Worm (Caenorhabditis elegans) whole organism, L4 larva: ENCODE results near the gene K07F5.14.

Experiments
- D1046.2 ChIP-seq: fragments of 200-800 bp; sonication (Bioruptor generic); IDR thresholded peaks from 2 replicates; pipeline ENCODE4 v1.3.6; 2022; ENCODE audit warnings: missing genetic modification characterization, missing compliant biosample characterization
- F26F4.8 ChIP-seq: fragments of 200-800 bp; sonication (Bioruptor generic); conservative IDR thresholded peaks from 2 replicates; pipeline ENCODE4 v1.3.6; 2022; ENCODE audit warnings: missing genetic modification characterization, missing compliant biosample characterization
- F49E8.2 ChIP-seq: sonication (generic microtip); optimal IDR thresholded peaks from 2 replicates; lab custom pipeline; 2016; ENCODE audit warnings: missing compliant biosample characterization, mild to moderate bottlenecking, missing genetic modification characterization, borderline replicate concordance
- T26A8.4 ChIP-seq: fragments of 200-800 bp; sonication (Bioruptor generic); IDR thresholded peaks from 2 replicates; pipeline ENCODE4 v1.3.6; 2022; ENCODE audit warnings: missing genetic modification characterization, missing compliant biosample characterization
- Y5F2A.4 ChIP-seq: fragments of 200-800 bp; sonication (Bioruptor generic); optimal IDR thresholded peaks from 2 replicates; lab custom pipeline; 2018; ENCODE audit warnings: mild to moderate bottlenecking, missing genetic modification characterization, missing compliant biosample characterization
- Y75B8A.6 ChIP-seq: fragments of 200-800 bp; sonication (Bioruptor generic); IDR thresholded peaks from 2 replicates; pipeline ENCODE4 v1.3.6; 2022; ENCODE audit warnings: missing genetic modification reagents, missing genetic modification characterization, missing compliant biosample characterization
- ZK337.2 ChIP-seq: fragments of 200-800 bp; sonication (Bioruptor generic); IDR thresholded peaks from 2 replicates; pipeline ENCODE4 v1.3.6; 2022; ENCODE audit warnings: missing genetic modification reagents, missing genetic modification characterization, missing compliant biosample characterization
- aha-1 ChIP-seq: fragments of 150-350 bp; peaks from one replicate; lab custom pipeline; 2014; ENCODE audit warnings: missing biosample characterization, missing genetic modification characterization
- aly-2 ChIP-seq: sonication (generic microtip); optimal IDR thresholded peaks from 2 replicates; lab custom pipeline; 2018; ENCODE audit warnings: missing biosample characterization, missing genetic modification characterization
- ama-1 ChIP-seq: fragments of 150-350 bp; optimal IDR thresholded peaks from 2 replicates; lab custom pipeline; 2014; ENCODE audit warnings: inconsistent platforms, mixed read lengths
- arid-1 ChIP-seq: fragments of 200-800 bp; sonication (Bioruptor generic); conservative IDR thresholded peaks from 2 replicates; pipeline ENCODE4 v1.3.6; 2022; ENCODE audit warnings: missing genetic modification reagents, missing genetic modification characterization, missing compliant biosample characterization
- ceh-20 ChIP-seq: fragments of 200-800 bp; sonication (Bioruptor generic); IDR thresholded peaks from 2 replicates; pipeline ENCODE4 v1.3.6; 2022; ENCODE audit warnings: missing genetic modification reagents, missing genetic modification characterization, missing compliant biosample characterization
- ceh-28 ChIP-seq: fragments of 150-350 bp; optimal IDR thresholded peaks from 2 replicates; lab custom pipeline; 2014; ENCODE audit warnings: missing biosample characterization, missing genetic modification reagents, missing genetic modification characterization
- ceh-32 ChIP-seq: sonication (generic microtip); optimal IDR thresholded peaks from 2 replicates; lab custom pipeline; 2016; ENCODE audit warnings: mild to moderate bottlenecking, missing genetic modification characterization, missing compliant biosample characterization; ENCODE audit not compliant: poor library complexity
- ces-1 ChIP-seq: fragments of 150-350 bp; sonication (generic microtip); optimal IDR thresholded peaks from 4 replicates; lab custom pipeline; 2014; ENCODE audit warnings: missing biosample characterization, missing genetic modification reagents, missing genetic modification characterization
- daf-12 ChIP-seq: fragments of 150-350 bp; optimal IDR thresholded peaks from 2 replicates; lab custom pipeline; 2014; ENCODE audit warnings: missing biosample characterization, missing genetic modification reagents, missing genetic modification characterization
- daf-16 ChIP-seq, 3 experiments: sonication (generic microtip); optimal IDR thresholded peaks; 2 replicates each; lab custom pipeline; 2016 to 2017; ENCODE audit warnings: missing genetic modification characterization in 3 of 3, missing genetic modification reagents in 3 of 3, mild to moderate bottlenecking in 2 of 3, missing compliant biosample characterization in 2 of 3, missing biosample characterization in 1 of 3, moderate library complexity in 1 of 3
- dmd-9 ChIP-seq: fragments of 200-800 bp; sonication (Bioruptor generic); IDR thresholded peaks from 2 replicates; pipeline ENCODE4 v1.3.6; 2022; ENCODE audit warnings: missing genetic modification reagents, missing genetic modification characterization, missing compliant biosample characterization
- dpl-1 ChIP-seq: fragments of 150-350 bp; optimal IDR thresholded peaks from 2 replicates; lab custom pipeline; 2014; ENCODE audit warnings: missing biosample characterization, missing genetic modification reagents, missing genetic modification characterization
- dve-1 ChIP-seq: sonication (generic microtip); optimal IDR thresholded peaks from 2 replicates; lab custom pipeline; 2017; ENCODE audit warnings: antibody characterized with exemption, mild to moderate bottlenecking, missing genetic modification characterization, missing compliant biosample characterization; ENCODE audit not compliant: insufficient read depth
- egl-27 ChIP-seq: sonication (generic microtip); optimal IDR thresholded peaks from 3 replicates; lab custom pipeline; 2017; ENCODE audit warnings: missing biosample characterization, missing genetic modification reagents, missing genetic modification characterization
- fos-1 ChIP-seq: fragments of 150-350 bp; optimal IDR thresholded peaks from 2 replicates; lab custom pipeline; 2014; ENCODE audit warnings: missing biosample characterization, missing genetic modification characterization
- hif-1 ChIP-seq, 2 experiments: sonication (generic microtip); optimal IDR thresholded peaks; 2 replicates each; lab custom pipeline; 2016 to 2017; ENCODE audit warnings: missing compliant biosample characterization in 2 of 2, missing genetic modification characterization in 2 of 2, missing genetic modification reagents in 2 of 2, missing genotype in 2 of 2, mild to moderate bottlenecking in 1 of 2
- hlh-11 ChIP-seq: fragments of 200-800 bp; sonication (Bioruptor generic); optimal IDR thresholded peaks from 2 replicates; lab custom pipeline; 2018; ENCODE audit warnings: mild to moderate bottlenecking, missing genetic modification characterization, missing compliant biosample characterization
- hlh-30 ChIP-seq: sonication (generic microtip); optimal IDR thresholded peaks from 2 replicates; lab custom pipeline; 2017; ENCODE audit warnings: antibody characterized with exemption, mild to moderate bottlenecking, missing genetic modification characterization, missing compliant biosample characterization; ENCODE audit not compliant: insufficient read depth
- jun-1 ChIP-seq: fragments of 150-350 bp; optimal IDR thresholded peaks from 2 replicates; lab custom pipeline; 2014; ENCODE audit warnings: missing biosample characterization, missing genetic modification reagents, missing genetic modification characterization
- lin-15B ChIP-seq: fragments of 150-350 bp; sonication (generic microtip); optimal IDR thresholded peaks from 3 replicates; lab custom pipeline; 2014; ENCODE audit warnings: missing biosample characterization, missing genetic modification characterization
- lin-39 ChIP-seq: fragments of 150-350 bp; optimal IDR thresholded peaks from 2 replicates; lab custom pipeline; 2014; ENCODE audit warnings: missing biosample characterization, missing genetic modification reagents, missing genetic modification characterization
- lir-3 ChIP-seq: sonication (generic microtip); optimal IDR thresholded peaks from 2 replicates; lab custom pipeline; 2016; ENCODE audit warnings: mild to moderate bottlenecking, missing genetic modification characterization, missing compliant biosample characterization
- madf-5 ChIP-seq, 2 experiments: fragments of 200-800 bp; sonication (Bioruptor generic); IDR thresholded peaks; 2 replicates each; pipeline ENCODE4 v1.3.6; 2022; ENCODE audit warnings: missing compliant biosample characterization in 2 of 2, missing genetic modification characterization in 2 of 2
- mdt-29 ChIP-seq: fragments of 200-800 bp; sonication (Bioruptor generic); IDR thresholded peaks from 2 replicates; pipeline ENCODE4 v1.3.6; 2022; ENCODE audit warnings: missing genetic modification reagents, missing genetic modification characterization, missing compliant biosample characterization
- mes-2 ChIP-seq: sonication (generic microtip); optimal IDR thresholded peaks from 2 replicates; lab custom pipeline; 2016; ENCODE audit warnings: missing genotype, mild to moderate bottlenecking, missing genetic modification characterization, missing compliant biosample characterization; ENCODE audit not compliant: poor library complexity, severe bottlenecking
- mxl-3 ChIP-seq: fragments of 200-800 bp; sonication (Bioruptor generic); optimal IDR thresholded peaks from 2 replicates; lab custom pipeline; 2018; ENCODE audit warnings: mild to moderate bottlenecking, missing genetic modification characterization, missing compliant biosample characterization
- nhr-102 ChIP-seq: sonication (generic microtip); optimal IDR thresholded peaks from 2 replicates; lab custom pipeline; 2016; ENCODE audit warnings: mild to moderate bottlenecking, missing genetic modification characterization, moderate library complexity, missing compliant biosample characterization
- nhr-11 ChIP-seq: fragments of 150-350 bp; optimal IDR thresholded peaks from 2 replicates; lab custom pipeline; 2014; ENCODE audit warnings: missing biosample characterization, missing genetic modification characterization
- nhr-237 ChIP-seq: sonication (generic microtip); optimal IDR thresholded peaks from 2 replicates; lab custom pipeline; 2017; ENCODE audit warnings: missing biosample characterization, missing genetic modification characterization
- nhr-6 ChIP-seq: fragments of 150-350 bp; optimal IDR thresholded peaks from 2 replicates; lab custom pipeline; 2014; ENCODE audit warnings: missing biosample characterization, missing genetic modification characterization
- nhr-76 ChIP-seq: fragments of 150-350 bp; optimal IDR thresholded peaks from 2 replicates; lab custom pipeline; 2014; ENCODE audit warnings: missing biosample characterization, missing genetic modification characterization
- nhr-77 ChIP-seq: fragments of 150-350 bp; optimal IDR thresholded peaks from 2 replicates; lab custom pipeline; 2014; ENCODE audit warnings: missing biosample characterization, missing genetic modification characterization
- pha-4 ChIP-seq, 2 experiments: fragments of 150-350 bp in 1 of 2; fragments of 200-800 bp in 1 of 2; sonication (Bioruptor generic) in 1 of 2; IDR thresholded peaks in 1 of 2; optimal IDR thresholded peaks in 1 of 2; 2 replicates each; pipeline versions ENCODE4 v1.3.6 to Lab custom; 2014 to 2022; ENCODE audit warnings: missing genetic modification characterization in 2 of 2, missing genetic modification reagents in 2 of 2, missing biosample characterization in 1 of 2, missing compliant biosample characterization in 1 of 2
- pqm-1 ChIP-seq: sonication (generic microtip); optimal IDR thresholded peaks from 2 replicates; lab custom pipeline; 2017; ENCODE audit warnings: missing biosample characterization, missing genetic modification characterization
- saeg-2 ChIP-seq: fragments of 200-800 bp; sonication (Bioruptor generic); IDR thresholded peaks from 2 replicates; pipeline ENCODE4 v1.3.6; 2022; ENCODE audit warnings: missing genetic modification reagents, missing genetic modification characterization, missing compliant biosample characterization
- sdz-12 ChIP-seq: fragments of 200-800 bp; sonication (Bioruptor generic); optimal IDR thresholded peaks from 2 replicates; lab custom pipeline; 2018; ENCODE audit warnings: mild to moderate bottlenecking, missing genetic modification characterization, missing compliant biosample characterization
- skn-1 ChIP-seq: fragments of 150-350 bp; optimal IDR thresholded peaks from 2 replicates; lab custom pipeline; 2014; ENCODE audit warnings: missing biosample characterization, missing genetic modification characterization
- snpc-4 ChIP-seq: fragments of 150-350 bp; optimal IDR thresholded peaks from 2 replicates; lab custom pipeline; 2014; ENCODE audit warnings: missing biosample characterization, missing genetic modification characterization
- spr-1 ChIP-seq: sonication (generic microtip); optimal IDR thresholded peaks from 2 replicates; lab custom pipeline; 2016; ENCODE audit warnings: mild to moderate bottlenecking, missing genetic modification characterization, missing compliant biosample characterization
- tag-97 ChIP-seq: fragments of 200-800 bp; sonication (Bioruptor generic); IDR thresholded peaks from 2 replicates; pipeline ENCODE4 v1.3.6; 2022; ENCODE audit warnings: missing genetic modification characterization, missing compliant biosample characterization
- unc-39 ChIP-seq: sonication (generic microtip); optimal IDR thresholded peaks from 2 replicates; lab custom pipeline; 2017; ENCODE audit warnings: missing biosample characterization, missing genetic modification characterization
- vab-7 ChIP-seq: fragments of 200-800 bp; sonication (Bioruptor generic); IDR thresholded peaks from 2 replicates; pipeline ENCODE4 v1.3.6; 2022; ENCODE audit warnings: missing genetic modification reagents, missing genetic modification characterization, missing compliant biosample characterization
- zag-1 ChIP-seq: fragments of 150-350 bp; optimal IDR thresholded peaks from 2 replicates; lab custom pipeline; 2014; ENCODE audit warnings: missing biosample characterization, missing genetic modification characterization
- zip-11 ChIP-seq: fragments of 200-800 bp; sonication (Bioruptor generic); IDR thresholded peaks from 2 replicates; pipeline ENCODE4 v1.3.6; 2022; ENCODE audit warnings: missing genetic modification characterization, missing compliant biosample characterization
- ztf-7 ChIP-seq: fragments of 150-350 bp; optimal IDR thresholded peaks from 2 replicates; lab custom pipeline; 2014; ENCODE audit warnings: missing biosample characterization, missing genetic modification characterization

K07F5.14 gene

DNA sequence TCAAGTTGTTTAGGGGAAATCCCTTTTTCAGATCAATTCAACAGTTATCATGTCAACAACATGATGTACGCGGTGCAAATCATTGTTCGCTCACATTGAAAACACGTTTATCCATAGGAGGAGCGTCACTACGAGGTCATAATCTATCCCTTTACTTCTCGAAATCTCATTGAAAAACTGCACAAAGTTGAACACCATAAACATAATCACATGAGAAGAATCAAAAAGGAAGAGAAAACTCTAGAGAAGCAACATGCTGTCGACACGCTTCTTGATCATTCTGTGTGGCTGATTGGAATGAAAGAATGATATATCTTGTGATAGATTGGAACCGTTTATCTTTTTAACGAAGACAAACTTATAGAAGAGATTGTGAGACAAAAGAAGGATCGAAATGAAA lies 5.9 kb downstream of the K07F5.14 start (continued):
- TF ChIP-seq snpc-4 (tag; lab: Kevin White, UChicago) (no peak), ceh-32 (tag; lab: Kevin White, UChicago) (no peak), nhr-11 (tag; lab: Kevin White, UChicago) (peak; percentile 58), lir-3 (no peak), vab-7 (GFP tag; lab: Robert Waterston, UW) (no peak), zag-1 (tag; lab: Kevin White, UChicago) (no peak), nhr-237 (tag; lab: Kevin White, UChicago) (no peak), jun-1 (tag; lab: Kevin White, UChicago) (no peak), lin-15B (tag; lab: Kevin White, UChicago) (no peak), ceh-28 (tag; lab: Kevin White, UChicago) (no peak), dve-1 (tag; lab: Kevin White, UChicago) (peak; percentile 6), pha-4 (GFP tag; IDR thresholded peaks at IDR 0.05; lab: Robert Waterston, UW) (no peak), pha-4 (tag; optimal IDR thresholded peaks at IDR 0.05; lab: Kevin White, UChicago) (no peak), ceh-20 (GFP tag; lab: Robert Waterston, UW) (peak; percentile 58; the same call in 1 of the 2 replicates), arid-1 (no peak), aha-1 (tag; lab: Kevin White, UChicago) (peak; percentile 92), hlh-11 (tag; lab: Kevin White, UChicago) (peak; percentile 90), aly-2 (tag; lab: Kevin White, UChicago) (no peak), pqm-1 (tag; lab: Kevin White, UChicago) (no peak), nhr-76 (tag; lab: Kevin White, UChicago) (no peak), ama-1 (lab: Kevin White, UChicago) (no peak), mxl-3 (GFP tag; lab: Kevin White, UChicago) (peak; percentile 86), spr-1 (tag; lab: Kevin White, UChicago) (no peak), saeg-2 (GFP tag; lab: Robert Waterston, UW) (no peak), zip-11 (GFP tag; lab: Robert Waterston, UW) (no peak), lin-39 (no peak), Y5F2A.4 (GFP tag; lab: Kevin White, UChicago) (no peak), sdz-12 (GFP tag; lab: Kevin White, UChicago) (no peak), mdt-29 (GFP tag; lab: Robert Waterston, UW) (peak; percentile 90), skn-1 (tag; lab: Kevin White, UChicago) (no peak), F49E8.2 (tag; lab: Kevin White, UChicago) (no peak), mes-2 (tag; lab: Kevin White, UChicago) (peak; percentile 41), T26A8.4 (GFP tag; lab: Robert Waterston, UW) (no peak), fos-1 (tag; lab: Kevin White, UChicago) (no peak), dpl-1 (GFP tag; lab: Kevin White, UChicago) (peak; percentile 49), nhr-6 (tag; lab: Kevin White, UChicago) (no peak), daf-12 (no peak), daf-16 (GFP tag; optimal IDR thresholded peaks at IDR 0.05; lab: Kevin White, UChicago) (no peak), daf-16 (tag; optimal IDR thresholded peaks at IDR 0.05; lab: Kevin White, UChicago) (no peak), F26F4.8 (no peak), ZK337.2 (GFP tag; lab: Robert Waterston, UW) (no peak), Y75B8A.6 (GFP tag; lab: Robert Waterston, UW) (no peak), D1046.2 (GFP tag; lab: Robert Waterston, UW) (no peak), nhr-102 (tag; lab: Kevin White, UChicago) (peak; percentile 52), egl-27 (no peak), hlh-30 (tag; lab: Kevin White, UChicago) (peak; percentile 93), ztf-7 (tag; lab: Kevin White, UChicago) (no peak), ces-1 (GFP tag; lab: Kevin White, UChicago) (no peak), madf-5 (GFP tag; IDR thresholded peaks at IDR 0.05; lab: Robert Waterston, UW) (no peak), hif-1 (tag; optimal IDR thresholded peaks at IDR 0.05; lab: Kevin White, UChicago) (no peak), unc-39 (tag; lab: Kevin White, UChicago) (no peak), tag-97 (GFP tag; lab: Robert Waterston, UW) (no peak), dmd-9 (GFP tag; lab: Robert Waterston, UW) (no peak), nhr-77 (tag; lab: Kevin White, UChicago) (peak; percentile 12)
